Worm (Caenorhabditis elegans): ENCODE results near the gene par-3.

DNA sequence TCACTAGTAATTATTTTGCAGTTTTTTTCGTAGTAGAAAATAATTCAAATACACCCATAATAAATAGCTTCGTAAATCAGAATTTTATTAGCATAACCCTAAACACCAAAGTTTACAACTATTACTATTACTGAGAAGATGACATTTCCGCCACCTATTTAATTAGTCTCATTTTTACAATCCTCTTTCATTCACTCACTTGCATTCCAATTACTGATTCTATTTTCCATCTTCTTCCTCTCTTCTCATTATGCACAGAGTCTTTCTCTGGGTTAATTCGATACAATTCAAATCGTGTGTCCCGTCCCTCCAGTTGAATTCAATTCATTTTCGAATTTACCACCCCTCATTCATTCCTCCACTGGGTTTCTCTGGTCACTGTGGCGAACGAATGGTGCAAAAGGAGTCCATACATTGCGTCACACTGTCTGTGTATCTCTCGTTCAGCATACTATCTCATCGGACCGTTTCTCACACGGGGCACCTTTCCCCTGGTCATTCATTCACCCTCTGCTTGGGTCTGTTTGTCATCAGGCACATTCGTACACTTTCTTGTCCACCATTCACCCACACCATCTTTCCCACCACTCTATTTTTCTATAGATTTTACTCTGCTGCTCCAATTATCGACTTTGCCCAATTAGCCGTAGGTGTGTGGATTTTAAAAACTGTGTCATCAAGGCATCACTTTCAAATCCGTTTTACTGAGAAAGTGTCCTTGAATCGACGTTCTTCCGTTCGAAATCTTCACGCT, 56.4 kb downstream of the par-3 start:
- TF ChIP-seq ces-1 (GFP tag; optimal IDR thresholded peaks at IDR 0.05) (no peak), nhr-90 (tag; optimal IDR thresholded peaks at IDR 0.05; ENCODE audit: poor library complexity) (no peak), nhr-11 (tag; optimal IDR thresholded peaks at IDR 0.05) (no peak), grh-1 (GFP tag; IDR thresholded peaks at IDR 0.05) (no peak), efl-1 (optimal IDR thresholded peaks at IDR 0.05) (no peak), efl-1 (GFP tag; optimal IDR thresholded peaks at IDR 0.05 in 1 of 2) (peak in 1 of 2 experiments; percentile 60), fkh-10 (GFP tag; optimal IDR thresholded peaks at IDR 0.05) (no peak), aha-1 (tag; optimal IDR thresholded peaks at IDR 0.05) (no peak), ztf-11 (tag; optimal IDR thresholded peaks at IDR 0.05) (peak in 1 of 2 experiments; percentile 27), nhr-12 (tag; optimal IDR thresholded peaks at IDR 0.05) (no peak)
